Fruit fly (Drosophila melanogaster) whole organism, wandering third instar larva: ENCODE results near the gene cad.

Source experiments
- CG32264 ChIP-seq: fragments of 200-800 bp; sonication (Bioruptor generic); optimal IDR thresholded peaks from 2 replicates; lab custom pipeline; 2016; ENCODE audit warnings: missing biosample characterization, missing genetic modification characterization
- Dfd ChIP-seq: fragments of >200 bp; optimal IDR thresholded peaks from 2 replicates; lab custom pipeline; 2017; ENCODE audit warnings: missing biosample characterization, missing genetic modification characterization
- Hnf4 ChIP-seq: fragments of 200-800 bp; sonication (Bioruptor generic); optimal IDR thresholded peaks from 2 replicates; lab custom pipeline; 2016; ENCODE audit warnings: missing biosample characterization, mild to moderate bottlenecking, missing genetic modification characterization
- Hr78 ChIP-seq: fragments of >200 bp; optimal IDR thresholded peaks from 2 replicates; lab custom pipeline; 2017; ENCODE audit warnings: missing biosample characterization, missing genetic modification characterization
- N ChIP-seq: fragments of >200 bp; optimal IDR thresholded peaks from 2 replicates; lab custom pipeline; 2018; ENCODE audit warnings: missing biosample characterization, missing external identifiers, missing genetic modification characterization
- OdsH ChIP-seq: fragments of 200-800 bp; sonication (Bioruptor generic); optimal IDR thresholded peaks from 2 replicates; lab custom pipeline; 2016; ENCODE audit warnings: missing biosample characterization, mild to moderate bottlenecking, missing genetic modification characterization
- dmrt93B ChIP-seq: fragments of 200-800 bp; sonication (Bioruptor generic); optimal IDR thresholded peaks from 2 replicates; lab custom pipeline; 2018; ENCODE audit warnings: missing biosample characterization, mild to moderate bottlenecking, missing genetic modification characterization
- fru ChIP-seq: fragments of 200-800 bp; sonication (Bioruptor generic); optimal IDR thresholded peaks from 3 replicates; lab custom pipeline; 2016; ENCODE audit warnings: missing biosample characterization, mild to moderate bottlenecking, missing genetic modification characterization
- woc ChIP-seq: sonication (Bioruptor generic); optimal IDR thresholded peaks from 2 replicates; lab custom pipeline; 2016; ENCODE audit warnings: missing biosample characterization, mild to moderate bottlenecking, missing genetic modification characterization

dm6 chr2L:20774464-20774863 lies 3.9 kb downstream of the cad start:
- no peak for TF ChIP-seq Hr78
- TF ChIP-seq dmrt93B (GFP tag; lab: Kevin White, UChicago), result no peak
- TF ChIP-seq Hnf4, result no peak
- no peak for TF ChIP-seq Dfd
- TF ChIP-seq CG32264 (GFP tag; lab: Kevin White, UChicago), result no peak
- TF ChIP-seq OdsH, result no peak
- TF ChIP-seq fru, result no peak
- no peak for TF ChIP-seq woc (GFP tag; lab: Kevin White, UChicago)
- no peak for TF ChIP-seq N (GFP tag; lab: Kevin White, UChicago)
